Worm (Caenorhabditis elegans): ENCODE data around the gene tag-65.
A peak's percentile ranks its signal among the peaks of the same experiment; 100 is the strongest.

The tag-65 gene

ce11 chrV:13678542-13678941 lies at the start of gene tag-65, which contains the start of gene ccz-1:
tag-65 (minus strand) TSS chrV:13678587.
ccz-1 (plus strand) TSS chrV:13678875.
- TF ChIP-seq ceh-82 (tag; optimal IDR thresholded peaks at IDR 0.05) = no peak
- TF ChIP-seq ZK546.5 (tag; optimal IDR thresholded peaks at IDR 0.05) = no peak
- peak; percentile 62 for TF ChIP-seq unc-130 (GFP tag; optimal IDR thresholded peaks at IDR 0.05)
- peak in 1 of 2 experiments; percentile 27 for TF ChIP-seq mdl-1 (tag; optimal IDR thresholded peaks at IDR 0.05)
- TF ChIP-seq zfp-3 (GFP tag; conservative IDR thresholded peaks at IDR 0.05) = no peak
- no peak for TF ChIP-seq zip-2 (tag; optimal IDR thresholded peaks at IDR 0.05)
- TF ChIP-seq hlh-11 (tag; optimal IDR thresholded peaks at IDR 0.05) = peak; percentile 73
- no peak for TF ChIP-seq tra-1 (GFP tag; IDR thresholded peaks at IDR 0.05)
- TF ChIP-seq zfp-2 (tag; optimal IDR thresholded peaks at IDR 0.05) = no peak
- TF ChIP-seq spr-3 (GFP tag; optimal IDR thresholded peaks at IDR 0.05) = peak; percentile 39
- peak; percentile 85 for TF ChIP-seq nhr-102 (tag; optimal IDR thresholded peaks at IDR 0.05)
- TF ChIP-seq hlh-30 (tag; optimal IDR thresholded peaks at IDR 0.05; ENCODE audit: insufficient read depth) = no peak
- TF ChIP-seq jun-1 (tag; optimal IDR thresholded peaks at IDR 0.05) = peak; percentile 41
- TF ChIP-seq nhr-48 (tag; optimal IDR thresholded peaks at IDR 0.05) = peak; percentile 76
- no peak for TF ChIP-seq mdt-29 (GFP tag; IDR thresholded peaks at IDR 0.05)
- peak; percentile 54; the same call in 1 of the 2 replicates for TF ChIP-seq snpc-1.2 (GFP tag; IDR thresholded peaks at IDR 0.05)
- TF ChIP-seq F37D6.2 (tag; optimal IDR thresholded peaks at IDR 0.05) = peak; percentile 76
- TF ChIP-seq lir-3 (tag; optimal IDR thresholded peaks at IDR 0.05) = no peak
- TF ChIP-seq F26F4.8 (GFP tag; conservative IDR thresholded peaks at IDR 0.05) = no peak
- no peak for TF ChIP-seq tag-97 (GFP tag; IDR thresholded peaks at IDR 0.05)
- TF ChIP-seq mep-1 (tag; optimal IDR thresholded peaks at IDR 0.05) = peak; percentile 91
- TF ChIP-seq Y75B8A.6 (GFP tag; IDR thresholded peaks at IDR 0.05) = no peak
- peak; percentile 66 for TF ChIP-seq F10B5.3 (tag; optimal IDR thresholded peaks at IDR 0.05)
- peak; percentile 77; the same call in 1 of the 2 replicates for TF ChIP-seq hmg-1.1 (GFP tag; IDR thresholded peaks at IDR 0.05)
- peak; percentile 87 for TF ChIP-seq dpl-1 (GFP tag; optimal IDR thresholded peaks at IDR 0.05)
- TF ChIP-seq rbr-2 (tag; optimal IDR thresholded peaks at IDR 0.05) = peak; percentile 78
- peak; percentile 87 for TF ChIP-seq T26A8.4 (GFP tag; IDR thresholded peaks at IDR 0.05)
- no peak for TF ChIP-seq lin-15B (tag; optimal IDR thresholded peaks at IDR 0.05)
- no peak for TF ChIP-seq ces-1 (GFP tag; optimal IDR thresholded peaks at IDR 0.05)
- TF ChIP-seq dve-1 (tag; optimal IDR thresholded peaks at IDR 0.05; ENCODE audit: insufficient read depth) = peak; percentile 92
- TF ChIP-seq pha-4 (GFP tag; IDR thresholded peaks at IDR 0.05) = peak; percentile 71
- no peak for TF ChIP-seq pha-4 (tag; optimal IDR thresholded peaks at IDR 0.05)
- peak; percentile 72 for TF ChIP-seq F49E8.2 (tag; optimal IDR thresholded peaks at IDR 0.05; ENCODE audit: borderline replicate concordance)
- no peak for TF ChIP-seq nhr-111 (GFP tag; optimal IDR thresholded peaks at IDR 0.05)
- TF ChIP-seq lin-38 (GFP tag; IDR thresholded peaks at IDR 0.05) = peak; percentile 90
- TF ChIP-seq Y48G9A.11 (GFP tag; IDR thresholded peaks at IDR 0.05) = 0 out of 2 replicates have a peak, but pooled peaks have one; percentile 49
- TF ChIP-seq lsy-2 (tag; optimal IDR thresholded peaks at IDR 0.05) = peak in 1 of 2 experiments; percentile 95
- no peak for TF ChIP-seq lim-7 (GFP tag; IDR thresholded peaks at IDR 0.05)
- no peak for TF ChIP-seq ceh-32 (tag; optimal IDR thresholded peaks at IDR 0.05; ENCODE audit: poor library complexity)
- TF ChIP-seq nhr-28 (tag; optimal IDR thresholded peaks at IDR 0.05) = peak; percentile 49
- no peak for TF ChIP-seq ceh-62 (tag; optimal IDR thresholded peaks at IDR 0.05)
- no peak for TF ChIP-seq ztf-11 (tag; optimal IDR thresholded peaks at IDR 0.05)
- peak; percentile 54 for TF ChIP-seq spr-1 (tag; optimal IDR thresholded peaks at IDR 0.05)
- TF ChIP-seq mes-2 (tag; optimal IDR thresholded peaks at IDR 0.05; ENCODE audit: poor library complexity, severe bottlenecking) = peak; percentile 90
- peak; percentile 75 for TF ChIP-seq duxl-1 (tag; optimal IDR thresholded peaks at IDR 0.05; ENCODE audit: poor library complexity)
- TF ChIP-seq lin-13 (GFP tag; optimal IDR thresholded peaks at IDR 0.05) = peak; percentile 40
- peak; percentile 85 for TF ChIP-seq T20F7.1 (GFP tag; optimal IDR thresholded peaks at IDR 0.05)
- no peak for TF ChIP-seq fos-1 (tag; optimal IDR thresholded peaks at IDR 0.05)
- TF ChIP-seq set-16 (GFP tag; IDR thresholded peaks at IDR 0.05) = no peak
- peak; percentile 70; the same call in 1 of the 2 replicates for TF ChIP-seq ceh-20 (GFP tag; IDR thresholded peaks at IDR 0.05)
- peak; percentile 83 for TF ChIP-seq aha-1 (tag)

Measured in whole organism, L4 larva.